Fruit fly (Drosophila melanogaster): Measurements from ENCODE around the gene tal-2A.

Gene tal-2A

dm6 chr3R:13837807-13838206, 24.9 kb downstream of the tal-2A start, which contains the start of gene Nsf2 (continued):
- peak in 1 of 2 experiments; percentile 82 for TF ChIP-seq Pdp1 (GFP tag; optimal IDR thresholded peaks at IDR 0.05)
- TF ChIP-seq CG3065 (GFP tag; optimal IDR thresholded peaks at IDR 0.05): no peak
- no peak for TF ChIP-seq nerfin-2 (GFP tag; IDR thresholded peaks at IDR 0.05; ENCODE audit: partially characterized antibody)
- TF ChIP-seq pnt (GFP tag; optimal IDR thresholded peaks at IDR 0.05): no peak
- no peak for TF ChIP-seq CG6683 (GFP tag; optimal IDR thresholded peaks at IDR 0.05)
- no peak for TF ChIP-seq dmrt99B (tag; optimal IDR thresholded peaks at IDR 0.05)
- TF ChIP-seq CG12071 (GFP tag; optimal IDR thresholded peaks at IDR 0.05): no peak
- no peak for TF ChIP-seq CG10274 (GFP tag; optimal IDR thresholded peaks at IDR 0.05)
- no peak for TF ChIP-seq mld (GFP tag; IDR thresholded peaks at IDR 0.05; ENCODE audit: partially characterized antibody)
- no peak for TF ChIP-seq pb (GFP tag; optimal IDR thresholded peaks at IDR 0.05)
- no peak for TF ChIP-seq NK7.1 (GFP tag; optimal IDR thresholded peaks at IDR 0.05)
- TF ChIP-seq CG15479 (GFP tag; optimal IDR thresholded peaks at IDR 0.05): peak; percentile 90
- peak; percentile 19 for TF ChIP-seq Max (GFP tag; optimal IDR thresholded peaks at IDR 0.05)
- TF ChIP-seq zen (tag; optimal IDR thresholded peaks at IDR 0.05): peak; percentile 12
- TF ChIP-seq CG8290 (GFP tag; optimal IDR thresholded peaks at IDR 0.05): no peak
- TF ChIP-seq CG8290 (tag; optimal IDR thresholded peaks at IDR 0.05): peak in 1 of 2 experiments; percentile 72
- peak; percentile 74 for TF ChIP-seq CG12769 (tag; optimal IDR thresholded peaks at IDR 0.05)
- peak; percentile 88 for TF ChIP-seq CG1603 (tag; optimal IDR thresholded peaks at IDR 0.05)
- peak; percentile 99 for TF ChIP-seq Dp (GFP tag; optimal IDR thresholded peaks at IDR 0.05)
- TF ChIP-seq nom (GFP tag; optimal IDR thresholded peaks at IDR 0.05): no peak
- no peak for TF ChIP-seq chn (GFP tag; optimal IDR thresholded peaks at IDR 0.05)
- TF ChIP-seq CG17568 (GFP tag; optimal IDR thresholded peaks at IDR 0.05): no peak
- TF ChIP-seq CG10979 (tag; optimal IDR thresholded peaks at IDR 0.05): no peak
- TF ChIP-seq ewg (GFP tag; optimal IDR thresholded peaks at IDR 0.05): no peak
- TF ChIP-seq BtbVII (GFP tag; optimal IDR thresholded peaks at IDR 0.05): no peak
- TF ChIP-seq HLH3B (GFP tag; IDR thresholded peaks at IDR 0.05): no peak
- peak; percentile 44 for TF ChIP-seq BEAF-32 (GFP tag; optimal IDR thresholded peaks at IDR 0.05)
- TF ChIP-seq CG3163 (GFP tag; optimal IDR thresholded peaks at IDR 0.05): no peak
- no peak for TF ChIP-seq ase (GFP tag; IDR thresholded peaks at IDR 0.05)
- peak; percentile 76 for TF ChIP-seq CG42726 (GFP tag; IDR thresholded peaks at IDR 0.05; ENCODE audit: partially characterized antibody)
- peak; percentile 46 for TF ChIP-seq nmo (GFP tag; optimal IDR thresholded peaks at IDR 0.05)
- TF ChIP-seq CG6654 (GFP tag; optimal IDR thresholded peaks at IDR 0.05): no peak
- TF ChIP-seq ems (GFP tag; optimal IDR thresholded peaks at IDR 0.05): no peak
- no peak for TF ChIP-seq CG5953 (GFP tag; IDR thresholded peaks at IDR 0.05)
- no peak for TF ChIP-seq D19B (GFP tag; optimal IDR thresholded peaks at IDR 0.05)
- TF ChIP-seq cad (GFP tag; optimal IDR thresholded peaks at IDR 0.05): no peak
- peak; percentile 4 for TF ChIP-seq CG9437 (GFP tag; optimal IDR thresholded peaks at IDR 0.05)
- TF ChIP-seq Hr78 (GFP tag; optimal IDR thresholded peaks at IDR 0.05): no peak
- TF ChIP-seq Awh (GFP tag; IDR thresholded peaks at IDR 0.05): no peak
- no peak for TF ChIP-seq Asciz (GFP tag; optimal IDR thresholded peaks at IDR 0.05)
- peak; percentile 19 for TF ChIP-seq kni (GFP tag; optimal IDR thresholded peaks at IDR 0.05)
- TF ChIP-seq YL-1 (GFP tag; optimal IDR thresholded peaks at IDR 0.05): peak; percentile 84
- TF ChIP-seq TFAM (GFP tag; optimal IDR thresholded peaks at IDR 0.05): no peak
- TF ChIP-seq Abd-B (GFP tag; optimal IDR thresholded peaks at IDR 0.05): peak; percentile 33
- no peak for TF ChIP-seq ssp (GFP tag; IDR thresholded peaks at IDR 0.05)
- peak; percentile 11 for TF ChIP-seq MTF-1 (GFP tag; optimal IDR thresholded peaks at IDR 0.05; ENCODE audit: borderline replicate concordance)
- peak; percentile 49 for TF ChIP-seq Myb (GFP tag; optimal IDR thresholded peaks at IDR 0.05)
- peak; percentile 57 for TF ChIP-seq CG9797 (GFP tag; optimal IDR thresholded peaks at IDR 0.05)
- no peak for TF ChIP-seq nerfin-1 (tag; optimal IDR thresholded peaks at IDR 0.05)
- TF ChIP-seq Hr51 (GFP tag; optimal IDR thresholded peaks at IDR 0.05): no peak

Data from whole organism, embryonic.